Fruit fly (Drosophila melanogaster) S2 (cell line): ENCODE measurements around the gene Root.

Experiments used
- CG8478 ChIP-seq: fragments of >200 bp; optimal IDR thresholded peaks from 2 replicates; lab custom pipeline; 2018
- CTCF ChIP-seq, 2 experiments: fragments of >200 bp; optimal IDR thresholded peaks; 2 replicates each; lab custom pipeline; 2018

dm6 chr3R:24104471-24105311, 8.4 kb upstream of the Root start:
- TF ChIP-seq CG8478, result no peak
- no peak for TF ChIP-seq CTCF (optimal IDR thresholded peaks at IDR 0.05; lab: Kevin White, UChicago)
